Fruit fly (Drosophila melanogaster): Measurements from ENCODE around the gene CG5880.

DNA sequence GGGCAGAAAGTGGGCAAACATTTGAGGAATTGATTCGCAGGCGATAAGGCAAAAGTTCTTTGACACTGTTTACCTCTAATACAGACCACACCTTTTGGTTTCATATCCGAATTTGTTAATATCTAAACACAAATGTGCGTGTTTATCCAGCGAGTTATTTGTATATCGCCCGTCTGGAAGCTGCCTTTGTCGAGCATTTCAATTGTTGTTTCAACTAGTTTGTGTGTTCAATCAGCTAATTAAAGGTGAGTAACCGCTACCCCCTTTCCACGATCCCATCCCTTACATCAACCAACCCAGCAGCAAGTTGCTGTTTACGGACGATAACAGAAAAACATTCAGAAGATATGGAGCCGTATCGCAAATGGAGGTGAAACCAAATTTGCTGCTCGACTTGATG, 14.9 kb downstream of the CG5880 start:
- TF ChIP-seq tx (GFP tag; optimal IDR thresholded peaks at IDR 0.05) = no peak
- TF ChIP-seq Max (GFP tag; optimal IDR thresholded peaks at IDR 0.05) = no peak
- peak; percentile 68 for TF ChIP-seq her (GFP tag; optimal IDR thresholded peaks at IDR 0.05)
- TF ChIP-seq usp (GFP tag; optimal IDR thresholded peaks at IDR 0.05) = no peak
- TF ChIP-seq Dref (GFP tag; IDR thresholded peaks at IDR 0.05) = no peak
- no peak for TF ChIP-seq aop (GFP tag; IDR thresholded peaks at IDR 0.05)
- no peak for TF ChIP-seq Lpt (GFP tag; optimal IDR thresholded peaks at IDR 0.05)
- peak; percentile 47 for TF ChIP-seq ERR (GFP tag; optimal IDR thresholded peaks at IDR 0.05)
- TF ChIP-seq Chrac-16 (GFP tag; optimal IDR thresholded peaks at IDR 0.05) = no peak
- TF ChIP-seq psq (GFP tag; optimal IDR thresholded peaks at IDR 0.05) = no peak
- TF ChIP-seq CG17361 (GFP tag; IDR thresholded peaks at IDR 0.05) = no peak
- TF ChIP-seq nau (GFP tag; optimal IDR thresholded peaks at IDR 0.05) = no peak
- TF ChIP-seq CG7928 (GFP tag; optimal IDR thresholded peaks at IDR 0.05) = peak; percentile 9
- peak; percentile 71 for TF ChIP-seq B-H2 (GFP tag; optimal IDR thresholded peaks at IDR 0.05)

Data from whole organism, embryonic.